Fruit fly (Drosophila melanogaster) whole organism, embryonic: ENCODE data around the gene dyl.

Experiments used
- Abd-B ChIP-seq: fragments of 200-800 bp; sonication (Bioruptor generic); optimal IDR thresholded peaks from 2 replicates; lab custom pipeline; 2018; ENCODE audit warnings: missing biosample characterization, mild to moderate bottlenecking, missing genetic modification characterization, moderate library complexity
- BEAF-32 ChIP-seq: fragments of 200-800 bp; sonication (Bioruptor generic); optimal IDR thresholded peaks from 3 replicates; lab custom pipeline; 2017; ENCODE audit warnings: missing biosample characterization, missing genetic modification characterization, mild to moderate bottlenecking, moderate library complexity, missing genetic modification reagents
- CG10431 ChIP-seq: fragments of 200-800 bp; sonication (Bioruptor generic); optimal IDR thresholded peaks from 3 replicates; lab custom pipeline; 2018; ENCODE audit warnings: missing biosample characterization, mild to moderate bottlenecking, missing genetic modification characterization
- CG10543 ChIP-seq: fragments of 200-800 bp; sonication (Bioruptor generic); optimal IDR thresholded peaks from 3 replicates; lab custom pipeline; 2017; ENCODE audit warnings: missing biosample characterization, mild to moderate bottlenecking, missing genetic modification characterization, moderate library complexity
- CG10959 ChIP-seq: fragments of 200-800 bp; sonication (Bioruptor generic); IDR thresholded peaks from 2 replicates; pipeline ENCODE4 v1.3.6; 2022; ENCODE audit warnings: missing biosample characterization, missing genetic modification characterization
- CG11398 ChIP-seq: fragments of 200-800 bp; sonication (Bioruptor generic); optimal IDR thresholded peaks from 2 replicates; lab custom pipeline; 2016; ENCODE audit warnings: missing biosample characterization, missing genetic modification characterization
- CG12299 ChIP-seq: fragments of 200-800 bp; sonication (Bioruptor generic); optimal IDR thresholded peaks from 2 replicates; lab custom pipeline; 2018; ENCODE audit warnings: missing biosample characterization, mild to moderate bottlenecking, missing genetic modification characterization
- CG12744 ChIP-seq: fragments of 200-800 bp; sonication (Bioruptor generic); optimal IDR thresholded peaks from 2 replicates; lab custom pipeline; 2016; ENCODE audit warnings: missing biosample characterization, missing genetic modification characterization
- CG13894 ChIP-seq: fragments of 200-800 bp; sonication (Bioruptor generic); optimal IDR thresholded peaks from 3 replicates; lab custom pipeline; 2018; ENCODE audit warnings: missing biosample characterization, mild to moderate bottlenecking, missing genetic modification characterization, moderate library complexity
- CG14441 ChIP-seq: fragments of 200-800 bp; sonication (Bioruptor generic); IDR thresholded peaks from 2 replicates; pipeline ENCODE4 v1.3.6; 2022; ENCODE audit warnings: missing biosample characterization, missing genetic modification characterization
- CG14710 ChIP-seq: fragments of 200-800 bp; sonication (Bioruptor generic); optimal IDR thresholded peaks from 3 replicates; lab custom pipeline; 2019; ENCODE audit warnings: missing biosample characterization, mild to moderate bottlenecking, missing genetic modification characterization, moderate library complexity
- CG15514 ChIP-seq: fragments of 200-800 bp; sonication (Bioruptor generic); optimal IDR thresholded peaks from 3 replicates; lab custom pipeline; 2017; ENCODE audit warnings: missing biosample characterization, missing genetic modification characterization, mild to moderate bottlenecking, moderate library complexity, missing genetic modification reagents
- CG18619 ChIP-seq: fragments of 200-800 bp; sonication (Bioruptor generic); optimal IDR thresholded peaks from 3 replicates; lab custom pipeline; 2017; ENCODE audit warnings: missing biosample characterization, mild to moderate bottlenecking, missing genetic modification characterization
- CG34422 ChIP-seq: fragments of 200-800 bp; sonication (Bioruptor generic); IDR thresholded peaks from 3 replicates; pipeline ENCODE4 v1.3.6; 2022; ENCODE audit warnings: missing biosample characterization, missing genetic modification characterization
- CG4360 ChIP-seq: fragments of 200-800 bp; sonication (Bioruptor generic); IDR thresholded peaks from 2 replicates; pipeline ENCODE4 v1.3.6; 2022; ENCODE audit warnings: missing biosample characterization, missing genetic modification characterization
- CG4617 ChIP-seq: fragments of 200-800 bp; sonication (Bioruptor generic); optimal IDR thresholded peaks from 3 replicates; lab custom pipeline; 2016; ENCODE audit warnings: missing biosample characterization, missing genetic modification characterization, borderline replicate concordance
- CG6175 ChIP-seq: fragments of 200-800 bp; sonication (Bioruptor generic); IDR thresholded peaks from 3 replicates; pipeline ENCODE4 v1.3.6; 2022; ENCODE audit warnings: missing biosample characterization, missing genetic modification characterization
- CG6854 ChIP-seq: fragments of 200-800 bp; sonication (Bioruptor generic); optimal IDR thresholded peaks from 3 replicates; lab custom pipeline; 2017; ENCODE audit warnings: missing biosample characterization, mild to moderate bottlenecking, missing genetic modification characterization
- CG7745 ChIP-seq: fragments of 200-800 bp; sonication (Bioruptor generic); optimal IDR thresholded peaks from 2 replicates; lab custom pipeline; 2018; ENCODE audit warnings: missing biosample characterization, mild to moderate bottlenecking, missing genetic modification characterization, moderate library complexity
- CG7963 ChIP-seq: fragments of 200-800 bp; sonication (Bioruptor generic); IDR thresholded peaks from 3 replicates; pipeline ENCODE4 v1.3.6; 2022; ENCODE audit warnings: missing biosample characterization, missing genetic modification characterization; ENCODE audit not compliant: partially characterized antibody
- CG9817 ChIP-seq: fragments of 200-800 bp; sonication (Bioruptor generic); optimal IDR thresholded peaks from 2 replicates; lab custom pipeline; 2018; ENCODE audit warnings: missing biosample characterization, mild to moderate bottlenecking, missing genetic modification characterization, moderate library complexity
- Doc2 ChIP-seq: fragments of 200-800 bp; sonication (Bioruptor generic); IDR thresholded peaks from 2 replicates; pipeline ENCODE4 v1.3.6; 2022; ENCODE audit warnings: missing biosample characterization, missing genetic modification characterization
- Fer3 ChIP-seq: fragments of 200-800 bp; sonication (Bioruptor generic); optimal IDR thresholded peaks from 2 replicates; lab custom pipeline; 2018; ENCODE audit warnings: missing biosample characterization, mild to moderate bottlenecking, missing genetic modification characterization, moderate library complexity
- GATAe ChIP-seq: fragments of 200-800 bp; sonication (Bioruptor generic); conservative IDR thresholded peaks from 2 replicates; pipeline ENCODE4 v1.3.6; 2022; ENCODE audit warnings: missing biosample characterization, missing genetic modification characterization
- Lhr ChIP-seq: fragments of 200-800 bp; sonication (Bioruptor generic); optimal IDR thresholded peaks from 3 replicates; lab custom pipeline; 2017; ENCODE audit warnings: mild to moderate bottlenecking, missing biosample characterization, missing genetic modification reagents, missing genetic modification characterization
- MBD-R2 ChIP-seq: fragments of 200-800 bp; sonication (Bioruptor generic); IDR thresholded peaks from 2 replicates; pipeline ENCODE4 v1.3.6; 2022; ENCODE audit warnings: missing biosample characterization, missing genetic modification characterization
- MESR4 ChIP-seq: fragments of 200-800 bp; sonication (Bioruptor generic); optimal IDR thresholded peaks from 2 replicates; lab custom pipeline; 2018; ENCODE audit warnings: missing biosample characterization, mild to moderate bottlenecking, missing genetic modification characterization, moderate library complexity
- Med ChIP-seq: fragments of 200-800 bp; sonication (Bioruptor generic); peaks from one replicate; lab custom pipeline; 2016; ENCODE audit warnings: missing biosample characterization, missing genetic modification characterization, mild to moderate bottlenecking, inconsistent platforms, moderate library complexity
- Mrtf ChIP-seq: fragments of 200-800 bp; sonication (Bioruptor generic); IDR thresholded peaks from 3 replicates; pipeline ENCODE4 v1.3.6; 2022; ENCODE audit warnings: missing biosample characterization, missing genetic modification characterization
- PHDP ChIP-seq: fragments of 200-800 bp; sonication (Bioruptor generic); optimal IDR thresholded peaks from 3 replicates; lab custom pipeline; 2018; ENCODE audit warnings: missing biosample characterization, mild to moderate bottlenecking, missing genetic modification characterization, moderate library complexity
- Ravus ChIP-seq: fragments of 200-800 bp; sonication (Bioruptor generic); IDR thresholded peaks from 2 replicates; pipeline ENCODE4 v1.3.6; 2022; ENCODE audit warnings: missing biosample characterization, missing genetic modification characterization
- Spps ChIP-seq: fragments of 200-800 bp; sonication (Bioruptor generic); optimal IDR thresholded peaks from 2 replicates; lab custom pipeline; 2018; ENCODE audit warnings: missing biosample characterization, mild to moderate bottlenecking, missing genetic modification characterization
- Usf ChIP-seq: fragments of 200-800 bp; sonication (Bioruptor generic); optimal IDR thresholded peaks from 2 replicates; lab custom pipeline; 2017; ENCODE audit warnings: missing genotype, missing biosample characterization, missing genetic modification characterization
- Xrp1 ChIP-seq: fragments of 200-800 bp; sonication (Bioruptor generic); IDR thresholded peaks from 2 replicates; pipeline ENCODE4 v1.3.6; 2022; ENCODE audit warnings: missing biosample characterization, missing genetic modification characterization
- ara ChIP-seq: fragments of 200-800 bp; sonication (Bioruptor generic); IDR thresholded peaks from 2 replicates; pipeline ENCODE4 v1.3.6; 2022; ENCODE audit warnings: missing biosample characterization, missing genetic modification characterization
- az2 ChIP-seq: fragments of 200-800 bp; sonication (Bioruptor generic); optimal IDR thresholded peaks from 3 replicates; lab custom pipeline; 2016; ENCODE audit warnings: missing biosample characterization, missing genetic modification characterization
- bowl ChIP-seq: fragments of 200-800 bp; sonication (Bioruptor generic); IDR thresholded peaks from 2 replicates; pipeline ENCODE4 v1.3.6; 2022; ENCODE audit warnings: missing biosample characterization, missing genetic modification characterization
- chinmo ChIP-seq: fragments of 200-800 bp; sonication (Bioruptor generic); IDR thresholded peaks from 4 replicates; pipeline ENCODE4 v1.3.6; 2022; ENCODE audit warnings: missing biosample characterization, missing genetic modification characterization; ENCODE audit not compliant: partially characterized antibody
- fd3F ChIP-seq: fragments of 200-800 bp; sonication (Bioruptor generic); optimal IDR thresholded peaks from 2 replicates; lab custom pipeline; 2018; ENCODE audit warnings: missing biosample characterization, mild to moderate bottlenecking, missing genetic modification characterization, moderate library complexity
- gfzf ChIP-seq: fragments of 200-800 bp; sonication (Bioruptor generic); optimal IDR thresholded peaks from 2 replicates; lab custom pipeline; 2016; ENCODE audit warnings: missing biosample characterization, mild to moderate bottlenecking, missing genetic modification characterization, moderate library complexity
- gro ChIP-seq: fragments of 200-800 bp; sonication (Bioruptor generic); optimal IDR thresholded peaks from 2 replicates; lab custom pipeline; 2016; ENCODE audit warnings: missing biosample characterization, missing genetic modification characterization
- gsb-n ChIP-seq: fragments of 200-800 bp; sonication (Bioruptor generic); optimal IDR thresholded peaks from 3 replicates; lab custom pipeline; 2018; ENCODE audit warnings: missing biosample characterization, mild to moderate bottlenecking, missing genetic modification characterization
- hb ChIP-seq: fragments of 200-800 bp; sonication (Bioruptor generic); IDR thresholded peaks from 3 replicates; pipeline ENCODE4 v1.3.6; 2022; ENCODE audit warnings: missing biosample characterization, missing genetic modification characterization; ENCODE audit not compliant: partially characterized antibody
- lov ChIP-seq, 2 experiments: fragments of 200-800 bp in 1 of 2; fragments of >200 bp in 1 of 2; sonication (Bioruptor generic) in 1 of 2; IDR thresholded peaks in 1 of 2; optimal IDR thresholded peaks in 1 of 2; 2 replicates in 1 of 2; 3 replicates in 1 of 2; pipeline versions ENCODE4 v1.3.6 to Lab custom; 2017 to 2022; ENCODE audit warnings: missing biosample characterization in 1 of 2, missing genetic modification characterization in 1 of 2
- luna ChIP-seq: fragments of 200-800 bp; sonication (Bioruptor generic); optimal IDR thresholded peaks from 2 replicates; lab custom pipeline; 2016; ENCODE audit warnings: missing biosample characterization, missing genetic modification characterization
- mld ChIP-seq: fragments of 200-800 bp; sonication (Bioruptor generic); IDR thresholded peaks from 3 replicates; pipeline ENCODE4 v1.3.6; 2022; ENCODE audit warnings: missing biosample characterization, missing genetic modification characterization; ENCODE audit not compliant: partially characterized antibody
- sqz ChIP-seq: fragments of 200-800 bp; sonication (Bioruptor generic); optimal IDR thresholded peaks from 3 replicates; lab custom pipeline; 2018; ENCODE audit warnings: missing biosample characterization, mild to moderate bottlenecking, missing genetic modification characterization
- twi ChIP-seq: fragments of 200-800 bp; optimal IDR thresholded peaks from 2 replicates; lab custom pipeline; 2019; ENCODE audit warnings: missing biosample characterization, mild to moderate bottlenecking, missing genetic modification characterization, moderate library complexity

The dyl gene

dm6 chr3L:4328048-4328447 is 20.5 kb upstream of the dyl start (continued):
- TF ChIP-seq CG10543 (GFP tag; lab: Kevin White, UChicago) (no peak), Med (GFP tag; lab: Kevin White, UChicago) (peak; percentile 45), GATAe (GFP tag; lab: Robert Waterston, UW) (no peak), CG13894 (peak; percentile 83), CG14441 (GFP tag; lab: Robert Waterston, UW) (0 out of 2 replicates have a peak, but pooled peaks have one; percentile 44), Spps (tag; lab: Kevin White, UChicago) (no peak)

DNA sequence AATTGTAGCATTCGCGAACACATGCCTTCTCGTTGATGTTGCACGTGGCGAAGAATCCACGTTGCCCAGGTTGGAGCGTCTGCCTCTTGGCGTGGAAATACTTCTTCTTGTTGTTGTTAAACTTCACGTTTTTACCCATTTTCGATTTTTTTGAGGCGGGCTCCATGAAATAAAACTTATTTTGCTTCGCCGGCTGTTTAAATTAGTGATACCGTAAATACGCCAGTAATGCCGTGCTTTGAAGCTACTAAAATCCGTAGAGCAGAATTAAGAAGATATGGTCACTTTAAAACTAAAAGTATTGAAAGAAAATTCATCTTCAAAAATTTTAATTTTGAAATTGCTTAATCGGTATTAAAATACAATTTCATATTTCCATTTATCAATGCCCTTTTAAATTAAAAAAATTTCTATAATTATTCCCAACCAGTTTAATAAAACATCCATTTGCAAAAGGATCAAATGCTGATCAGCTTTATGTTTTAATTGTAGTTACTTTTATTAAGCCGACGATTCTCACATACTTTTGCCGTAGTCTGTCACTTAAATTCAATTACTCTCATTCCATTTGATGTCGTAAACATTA is 14.6 kb upstream of the dyl start, which contains the start of gene CG15014:
Gene CG15014, minus strand, starts transcription at position 228 of the 586 bp plus-strand sequence.
- TF ChIP-seq MBD-R2 (GFP tag; lab: Robert Waterston, UW) (peak; percentile 68), fd3F (GFP tag; lab: Kevin White, UChicago) (no peak), MESR4 (GFP tag; lab: Kevin White, UChicago) (peak; percentile 40), CG14710 (peak; percentile 23), CG11398 (GFP tag; lab: Kevin White, UChicago) (no peak), bowl (no peak), CG6854 (GFP tag; lab: Kevin White, UChicago) (no peak), Mrtf (no peak), CG18619 (GFP tag; lab: Kevin White, UChicago) (no peak), CG4617 (GFP tag; lab: Kevin White, UChicago) (peak; percentile 43), az2 (GFP tag; lab: Kevin White, UChicago) (no peak), sqz (GFP tag; lab: Kevin White, UChicago) (no peak), twi (tag; lab: Kevin White, UChicago) (no peak), BEAF-32 (peak; percentile 25), Lhr (peak; percentile 6), hb (GFP tag; lab: Robert Waterston, UW) (no peak), CG7745 (tag; lab: Kevin White, UChicago) (no peak), Fer3 (no peak), gro (GFP tag; lab: Kevin White, UChicago) (no peak), CG4360 (GFP tag; lab: Robert Waterston, UW) (no peak), CG7963 (GFP tag; lab: Robert Waterston, UW) (no peak), gsb-n (tag; lab: Kevin White, UChicago) (no peak), CG12299 (tag; lab: Kevin White, UChicago) (no peak), Usf (GFP tag; lab: Kevin White, UChicago) (no peak), CG12744 (GFP tag; lab: Kevin White, UChicago) (no peak), gfzf (GFP tag; lab: Kevin White, UChicago) (peak; percentile 85), CG9817 (tag; lab: Kevin White, UChicago) (no peak), CG34422 (peak; percentile 16; the same call in 1 of the 3 replicates), Ravus (no peak), ara (GFP tag; lab: Robert Waterston, UW) (no peak), mld (GFP tag; lab: Robert Waterston, UW) (no peak), CG10959 (GFP tag; lab: Robert Waterston, UW) (no peak), Doc2 (GFP tag; lab: Robert Waterston, UW) (no peak), CG6175 (GFP tag; lab: Robert Waterston, UW) (no peak), PHDP (no peak), Abd-B (GFP tag; lab: Kevin White, UChicago) (no peak), luna (GFP tag; lab: Kevin White, UChicago) (no peak), CG10431 (GFP tag; lab: Kevin White, UChicago) (no peak), Xrp1 (no peak), CG15514 (no peak), chinmo (GFP tag; lab: Robert Waterston, UW) (no peak), lov (optimal IDR thresholded peaks at IDR 0.05; lab: Kevin White, UChicago) (no peak), lov (GFP tag; IDR thresholded peaks at IDR 0.05; lab: Robert Waterston, UW) (no peak)
